Worm (Caenorhabditis elegans) whole organism, young adult: Measurements from ENCODE around the gene fbxa-206.

Experiments
- B0035.1 ChIP-seq: sonication (generic microtip); optimal IDR thresholded peaks from 2 replicates; lab custom pipeline; 2016; ENCODE audit warnings: missing genetic modification characterization, mild to moderate bottlenecking, missing compliant biosample characterization, missing genotype, missing genetic modification reagents
- C06A6.2 ChIP-seq: fragments of 200-800 bp; sonication (Bioruptor generic); conservative IDR thresholded peaks from 2 replicates; pipeline ENCODE4 v1.3.6; 2022; ENCODE audit warnings: missing genetic modification characterization, missing compliant biosample characterization
- C17E4.6 ChIP-seq: fragments of 200-800 bp; sonication (Bioruptor generic); IDR thresholded peaks from 2 replicates; pipeline ENCODE4 v1.3.6; 2022; ENCODE audit warnings: missing genetic modification reagents, missing genetic modification characterization, missing compliant biosample characterization
- D2030.7 ChIP-seq: fragments of 200-800 bp; sonication (Bioruptor generic); IDR thresholded peaks from 2 replicates; pipeline ENCODE4 v1.3.6; 2022; ENCODE audit warnings: missing genetic modification reagents, missing genetic modification characterization, missing compliant biosample characterization
- F22D6.2 ChIP-seq: sonication (generic microtip); optimal IDR thresholded peaks from 2 replicates; lab custom pipeline; 2016; ENCODE audit warnings: mild to moderate bottlenecking, missing genetic modification characterization, missing compliant biosample characterization
- F23B12.7 ChIP-seq: sonication (generic microtip); optimal IDR thresholded peaks from 2 replicates; lab custom pipeline; 2017; ENCODE audit warnings: missing genetic modification characterization, mild to moderate bottlenecking, missing compliant biosample characterization, antibody characterized with exemption, moderate library complexity; ENCODE audit not compliant: insufficient read depth
- F33H1.4 ChIP-seq: fragments of 200-800 bp; sonication (Bioruptor generic); IDR thresholded peaks from 2 replicates; pipeline ENCODE4 v1.3.6; 2022; ENCODE audit warnings: missing genetic modification reagents, missing genetic modification characterization, missing compliant biosample characterization
- F49E8.2 ChIP-seq: sonication (generic microtip); optimal IDR thresholded peaks from 3 replicates; lab custom pipeline; 2017; ENCODE audit warnings: missing genetic modification characterization, mild to moderate bottlenecking, missing compliant biosample characterization, antibody characterized with exemption, moderate library complexity; ENCODE audit not compliant: insufficient read depth
- K11D2.4 ChIP-seq: fragments of 200-800 bp; sonication (Bioruptor generic); IDR thresholded peaks from 2 replicates; pipeline ENCODE4 v1.3.6; 2022; ENCODE audit warnings: missing genetic modification reagents, missing genetic modification characterization, missing compliant biosample characterization
- T07F8.4 ChIP-seq: sonication (generic microtip); optimal IDR thresholded peaks from 2 replicates; lab custom pipeline; 2016; ENCODE audit warnings: mild to moderate bottlenecking, missing genetic modification characterization, moderate library complexity, missing compliant biosample characterization
- T26A5.8 ChIP-seq: sonication (generic microtip); optimal IDR thresholded peaks from 2 replicates; lab custom pipeline; 2016; ENCODE audit warnings: missing genetic modification characterization, missing compliant biosample characterization
- aptf-2 ChIP-seq: fragments of 200-800 bp; sonication (Bioruptor generic); conservative IDR thresholded peaks from 2 replicates; pipeline ENCODE4 v1.3.6; 2022; ENCODE audit warnings: missing genetic modification reagents, missing genetic modification characterization, missing compliant biosample characterization
- cebp-1 ChIP-seq, 2 experiments: fragments of 200-800 bp in 1 of 2; sonication (Bioruptor generic) in 1 of 2; sonication (generic microtip) in 1 of 2; IDR thresholded peaks in 1 of 2; optimal IDR thresholded peaks in 1 of 2; 2 replicates each; pipeline versions ENCODE4 v1.3.6 to Lab custom; 2017 to 2022; ENCODE audit warnings: missing compliant biosample characterization in 2 of 2, missing genetic modification characterization in 2 of 2, mild to moderate bottlenecking in 1 of 2, missing genetic modification reagents in 1 of 2, moderate library complexity in 1 of 2
- ceh-100 ChIP-seq: fragments of 200-800 bp; sonication (Bioruptor generic); IDR thresholded peaks from 2 replicates; pipeline ENCODE4 v1.3.6; 2022; ENCODE audit warnings: missing genetic modification reagents, missing genetic modification characterization, missing compliant biosample characterization
- ceh-40 ChIP-seq: fragments of 200-800 bp; sonication (Bioruptor generic); IDR thresholded peaks from 2 replicates; pipeline ENCODE4 v1.3.6; 2022; ENCODE audit warnings: missing genetic modification characterization, missing compliant biosample characterization
- ceh-58 ChIP-seq: fragments of 200-800 bp; sonication (Bioruptor generic); IDR thresholded peaks from 2 replicates; pipeline ENCODE4 v1.3.6; 2022; ENCODE audit warnings: missing genetic modification characterization, missing compliant biosample characterization
- ceh-79 ChIP-seq: sonication (generic microtip); optimal IDR thresholded peaks from 2 replicates; lab custom pipeline; 2017; ENCODE audit warnings: mild to moderate bottlenecking, missing genetic modification characterization, missing compliant biosample characterization
- chd-7 ChIP-seq: sonication (generic microtip); optimal IDR thresholded peaks from 2 replicates; lab custom pipeline; 2016; ENCODE audit warnings: mild to moderate bottlenecking, missing genetic modification characterization, moderate library complexity, missing compliant biosample characterization
- dox-1 ChIP-seq: fragments of 200-800 bp; sonication (Bioruptor generic); IDR thresholded peaks from 2 replicates; pipeline ENCODE4 v1.3.6; 2022; ENCODE audit warnings: missing genetic modification reagents, missing genetic modification characterization, missing compliant biosample characterization
- dpff-1 ChIP-seq: sonication (generic microtip); optimal IDR thresholded peaks from 2 replicates; lab custom pipeline; 2017; ENCODE audit warnings: mild to moderate bottlenecking, missing genetic modification characterization, missing compliant biosample characterization
- dpl-1 ChIP-seq: fragments of 150-350 bp; optimal IDR thresholded peaks from 2 replicates; lab custom pipeline; 2014; ENCODE audit warnings: missing biosample characterization, missing genetic modification reagents, missing genetic modification characterization
- efl-1 ChIP-seq: fragments of 150-350 bp; optimal IDR thresholded peaks from 2 replicates; lab custom pipeline; 2014; ENCODE audit warnings: missing biosample characterization, missing genetic modification reagents, missing genetic modification characterization
- egl-18 ChIP-seq: fragments of 200-800 bp; sonication (Bioruptor generic); IDR thresholded peaks from 2 replicates; pipeline ENCODE4 v1.3.6; 2022; ENCODE audit warnings: missing genetic modification reagents, missing genetic modification characterization, missing compliant biosample characterization
- him-1 ChIP-seq: sonication (generic microtip); optimal IDR thresholded peaks from 2 replicates; lab custom pipeline; 2016; ENCODE audit warnings: missing genotype, missing genetic modification reagents, missing genetic modification characterization, missing compliant biosample characterization
- hrde-1 ChIP-seq: sonication (generic microtip); optimal IDR thresholded peaks from 2 replicates; lab custom pipeline; 2016; ENCODE audit warnings: missing genetic modification characterization, mild to moderate bottlenecking, missing compliant biosample characterization, moderate library complexity, missing genotype, missing genetic modification reagents, borderline replicate concordance
- let-526 ChIP-seq: fragments of 200-800 bp; sonication (Bioruptor generic); IDR thresholded peaks from 2 replicates; pipeline ENCODE4 v1.3.6; 2022; ENCODE audit warnings: missing genetic modification reagents, missing genetic modification characterization, missing compliant biosample characterization
- lin-35 ChIP-seq, 3 experiments: fragments of 150-350 bp in 2 of 3; sonication (generic microtip) in 1 of 3; optimal IDR thresholded peaks; 2 replicates each; lab custom pipeline; 2014 to 2018; ENCODE audit warnings: missing biosample characterization in 3 of 3, missing genetic modification characterization in 3 of 3, missing genetic modification reagents in 3 of 3
- lin-54 ChIP-seq: fragments of 200-800 bp; sonication (Bioruptor generic); optimal IDR thresholded peaks from 2 replicates; lab custom pipeline; 2018; ENCODE audit warnings: mild to moderate bottlenecking, missing genetic modification characterization, missing compliant biosample characterization
- lsl-1 ChIP-seq: fragments of 200-800 bp; sonication (Bioruptor generic); optimal IDR thresholded peaks from 2 replicates; lab custom pipeline; 2018; ENCODE audit warnings: mild to moderate bottlenecking, missing genetic modification characterization, moderate library complexity, missing compliant biosample characterization
- lsy-27 ChIP-seq: sonication (generic microtip); optimal IDR thresholded peaks from 2 replicates; lab custom pipeline; 2017; ENCODE audit warnings: missing genetic modification characterization, mild to moderate bottlenecking, missing compliant biosample characterization, antibody characterized with exemption, missing genotype, borderline replicate concordance; ENCODE audit not compliant: insufficient read depth
- mcd-1 ChIP-seq: fragments of 200-800 bp; sonication (Bioruptor generic); IDR thresholded peaks from 2 replicates; pipeline ENCODE4 v1.3.6; 2022; ENCODE audit warnings: missing genetic modification reagents, missing genetic modification characterization, missing compliant biosample characterization
- nfyb-1 ChIP-seq: fragments of 200-800 bp; sonication (Bioruptor generic); IDR thresholded peaks from 2 replicates; pipeline ENCODE4 v1.3.6; 2022; ENCODE audit warnings: missing genetic modification reagents, missing genetic modification characterization, missing compliant biosample characterization
- nhr-27 ChIP-seq: fragments of 200-800 bp; sonication (Bioruptor generic); optimal IDR thresholded peaks from 2 replicates; lab custom pipeline; 2018; ENCODE audit warnings: mild to moderate bottlenecking, missing genetic modification characterization, moderate library complexity, missing compliant biosample characterization
- nhr-90 ChIP-seq: sonication (generic microtip); optimal IDR thresholded peaks from 2 replicates; lab custom pipeline; 2016; ENCODE audit warnings: missing genotype, mild to moderate bottlenecking, missing genetic modification characterization, missing compliant biosample characterization
- pha-4 ChIP-seq: fragments of 150-350 bp; sonication (generic microtip); optimal IDR thresholded peaks from 2 replicates; lab custom pipeline; 2014; ENCODE audit warnings: missing biosample characterization, missing genetic modification reagents, missing genetic modification characterization
- rec-8 ChIP-seq, 2 experiments: sonication (generic microtip); optimal IDR thresholded peaks; 2 replicates each; lab custom pipeline; 2016; ENCODE audit warnings: mild to moderate bottlenecking in 2 of 2, missing genetic modification characterization in 2 of 2, missing genetic modification reagents in 2 of 2, missing genotype in 2 of 2, missing biosample characterization in 1 of 2, missing compliant biosample characterization in 1 of 2, moderate library complexity in 1 of 2
- sea-2 ChIP-seq: fragments of 200-800 bp; sonication (Bioruptor generic); IDR thresholded peaks from 2 replicates; pipeline ENCODE4 v1.3.6; 2022; ENCODE audit warnings: missing genetic modification characterization, missing compliant biosample characterization
- snpc-1.1 ChIP-seq: sonication (generic microtip); optimal IDR thresholded peaks from 2 replicates; lab custom pipeline; 2017; ENCODE audit warnings: missing genetic modification characterization, mild to moderate bottlenecking, missing compliant biosample characterization, antibody characterized with exemption, moderate library complexity, missing genotype, missing genetic modification reagents; ENCODE audit not compliant: insufficient read depth
- somi-1 ChIP-seq: fragments of 200-800 bp; sonication (Bioruptor generic); optimal IDR thresholded peaks from 2 replicates; lab custom pipeline; 2018; ENCODE audit warnings: mild to moderate bottlenecking, missing genetic modification characterization, missing compliant biosample characterization
- sptf-2 ChIP-seq: fragments of 200-800 bp; sonication (Bioruptor generic); optimal IDR thresholded peaks from 2 replicates; lab custom pipeline; 2018; ENCODE audit warnings: mild to moderate bottlenecking, missing genetic modification characterization, missing compliant biosample characterization
- tbx-9 ChIP-seq: sonication (generic microtip); optimal IDR thresholded peaks from 2 replicates; lab custom pipeline; 2016; ENCODE audit warnings: borderline replicate concordance, missing genetic modification characterization, inconsistent platforms, missing compliant biosample characterization
- unc-130 ChIP-seq: sonication (generic microtip); optimal IDR thresholded peaks from 2 replicates; lab custom pipeline; 2016; ENCODE audit warnings: missing genetic modification reagents, missing genetic modification characterization, missing compliant biosample characterization
- xnd-1 ChIP-seq: sonication (generic microtip); optimal IDR thresholded peaks from 2 replicates; lab custom pipeline; 2016; ENCODE audit warnings: missing genotype, missing genetic modification reagents, missing genetic modification characterization, missing compliant biosample characterization
- zim-3 ChIP-seq: sonication (generic microtip); optimal IDR thresholded peaks from 2 replicates; lab custom pipeline; 2017; ENCODE audit warnings: mild to moderate bottlenecking, missing genetic modification characterization, moderate library complexity, missing compliant biosample characterization
- ztf-22 ChIP-seq: fragments of 200-800 bp; sonication (Bioruptor generic); optimal IDR thresholded peaks from 2 replicates; lab custom pipeline; 2018; ENCODE audit warnings: mild to moderate bottlenecking, missing genetic modification characterization, moderate library complexity, missing compliant biosample characterization
- ztf-25 ChIP-seq: fragments of 200-800 bp; sonication (Bioruptor generic); IDR thresholded peaks from 2 replicates; pipeline ENCODE4 v1.3.6; 2022; ENCODE audit warnings: missing genetic modification reagents, missing genetic modification characterization, missing compliant biosample characterization
- ztf-3 ChIP-seq: fragments of 200-800 bp; sonication (Bioruptor generic); optimal IDR thresholded peaks from 2 replicates; lab custom pipeline; 2018; ENCODE audit warnings: mild to moderate bottlenecking, missing genetic modification characterization, missing compliant biosample characterization

Gene fbxa-206

ce11 chrV:16965655-16966054 lies 47.4 kb upstream of the fbxa-206 start, which contains the start of gene efl-1 (continued):
- TF ChIP-seq dpl-1 (GFP tag; lab: Kevin White, UChicago) = peak; percentile 98
- no peak for TF ChIP-seq ceh-40
- peak; percentile 82 for TF ChIP-seq pha-4 (tag; lab: Kevin White, UChicago)
- TF ChIP-seq sea-2 (GFP tag; lab: Robert Waterston, UW) = no peak
- TF ChIP-seq efl-1 = no peak
- TF ChIP-seq nhr-27 (tag; lab: Kevin White, UChicago) = no peak
- TF ChIP-seq xnd-1 (tag; lab: Kevin White, UChicago) = peak; percentile 20
- TF ChIP-seq mcd-1 (GFP tag; lab: Robert Waterston, UW) = peak; percentile 99
- no peak for TF ChIP-seq ztf-25 (GFP tag; lab: Robert Waterston, UW)
- peak; percentile 11 for TF ChIP-seq F23B12.7
- no peak for TF ChIP-seq K11D2.4 (GFP tag; lab: Robert Waterston, UW)
- no peak for TF ChIP-seq egl-18 (GFP tag; lab: Robert Waterston, UW)
- TF ChIP-seq lsl-1 (GFP tag; lab: Kevin White, UChicago) = peak; percentile 57
- peak; percentile 85 for TF ChIP-seq dox-1 (GFP tag; lab: Robert Waterston, UW)
- TF ChIP-seq sptf-2 (GFP tag; lab: Kevin White, UChicago) = no peak
- no peak for TF ChIP-seq ceh-79 (tag; lab: Kevin White, UChicago)
- TF ChIP-seq ztf-22 (GFP tag; lab: Kevin White, UChicago) = no peak
- TF ChIP-seq tbx-9 (tag; lab: Kevin White, UChicago) = no peak
- peak; percentile 28 for TF ChIP-seq him-1 (tag; lab: Kevin White, UChicago)
- TF ChIP-seq dpff-1 = no peak
- TF ChIP-seq F49E8.2 (tag; lab: Kevin White, UChicago) = no peak
- TF ChIP-seq ztf-3 = peak; percentile 25
- TF ChIP-seq lin-54 = peak; percentile 97
- TF ChIP-seq aptf-2 = no peak
- TF ChIP-seq chd-7 (tag; lab: Kevin White, UChicago) = no peak
- no peak for TF ChIP-seq lsy-27
- TF ChIP-seq D2030.7 = peak; percentile 85
- TF ChIP-seq lin-35 (GFP tag; optimal IDR thresholded peaks at IDR 0.05; lab: Kevin White, UChicago) = peak; percentile 79 to 97 (median 83)
- peak; percentile 22 for TF ChIP-seq somi-1 (GFP tag; lab: Kevin White, UChicago)
- TF ChIP-seq T26A5.8 (tag; lab: Kevin White, UChicago) = no peak
- 0 out of 2 replicates have a peak, but pooled peaks have one; percentile 35 for TF ChIP-seq F33H1.4 (GFP tag; lab: Robert Waterston, UW)
- no peak for TF ChIP-seq B0035.1 (tag; lab: Kevin White, UChicago)
- no peak for TF ChIP-seq T07F8.4 (tag; lab: Kevin White, UChicago)
- peak; percentile 86 for TF ChIP-seq snpc-1.1 (tag; lab: Kevin White, UChicago)
- no peak for TF ChIP-seq F22D6.2 (tag; lab: Kevin White, UChicago)
- TF ChIP-seq zim-3 (tag; lab: Kevin White, UChicago) = no peak
- no peak for TF ChIP-seq hrde-1
- TF ChIP-seq ceh-58 (GFP tag; lab: Robert Waterston, UW) = no peak
- no peak for TF ChIP-seq let-526 (GFP tag; lab: Robert Waterston, UW)
- TF ChIP-seq cebp-1 (GFP tag; IDR thresholded peaks at IDR 0.05; lab: Robert Waterston, UW) = peak; percentile 47
- TF ChIP-seq cebp-1 (tag; optimal IDR thresholded peaks at IDR 0.05; lab: Kevin White, UChicago) = peak; percentile 89
- no peak for TF ChIP-seq rec-8 (tag; optimal IDR thresholded peaks at IDR 0.05; lab: Kevin White, UChicago)
- TF ChIP-seq nfyb-1 (GFP tag; lab: Robert Waterston, UW) = peak; percentile 84
- TF ChIP-seq C17E4.6 (GFP tag; lab: Robert Waterston, UW) = peak; percentile 38; the same call in 1 of the 2 replicates
- 0 out of 2 replicates have a peak, but pooled peaks have one; percentile 17 for TF ChIP-seq C06A6.2 (GFP tag; lab: Robert Waterston, UW)
- TF ChIP-seq unc-130 (GFP tag; lab: Kevin White, UChicago) = no peak
- no peak for TF ChIP-seq ceh-100 (GFP tag; lab: Robert Waterston, UW)
- no peak for TF ChIP-seq nhr-90 (tag; lab: Kevin White, UChicago)
